Worm (Caenorhabditis elegans) whole organism, L3 larva: ENCODE data around the gene W04D2.4.

Experiments
- egl-27 ChIP-seq: sonication (generic microtip); optimal IDR thresholded peaks from 4 replicates; lab custom pipeline; 2017; ENCODE audit warnings: missing biosample characterization, missing genetic modification reagents, missing genetic modification characterization
- nhr-77 ChIP-seq: fragments of 150-350 bp; optimal IDR thresholded peaks from 2 replicates; lab custom pipeline; 2014; ENCODE audit warnings: missing biosample characterization, missing genetic modification characterization
- sea-2 ChIP-seq: fragments of 150-350 bp; sonication (generic microtip); optimal IDR thresholded peaks from 4 replicates; lab custom pipeline; 2014; ENCODE audit warnings: missing biosample characterization, missing genetic modification reagents, missing genetic modification characterization
- skn-1 ChIP-seq: fragments of 150-350 bp; optimal IDR thresholded peaks from 2 replicates; lab custom pipeline; 2014; ENCODE audit warnings: missing biosample characterization, missing genetic modification characterization
- tbx-2 ChIP-seq: sonication (generic microtip); optimal IDR thresholded peaks from 2 replicates; lab custom pipeline; 2016; ENCODE audit warnings: mild to moderate bottlenecking, missing genetic modification characterization, missing compliant biosample characterization

ce11 chrV:12531084-12531483, 33.5 kb upstream of the W04D2.4 start:
- TF ChIP-seq egl-27 (tag; lab: Kevin White, UChicago) (no peak), skn-1 (tag; lab: Kevin White, UChicago) (no peak), nhr-77 (tag; lab: Kevin White, UChicago) (no peak), tbx-2 (tag; lab: Kevin White, UChicago) (no peak), sea-2 (GFP tag; lab: Kevin White, UChicago) (no peak)
